Fruit fly (Drosophila melanogaster): ENCODE data around the gene CG45676.

The CG45676 gene

dm6 chr3R:11456539-11456938 lies 37.9 kb downstream of the CG45676 start:
- no peak for TF ChIP-seq CG13204 (GFP tag; optimal IDR thresholded peaks at IDR 0.05)
- TF ChIP-seq CG32121 (GFP tag; IDR thresholded peaks at IDR 0.05), result no peak
- TF ChIP-seq Pif1B (GFP tag; optimal IDR thresholded peaks at IDR 0.05), result no peak
- no peak for TF ChIP-seq D1 (tag; optimal IDR thresholded peaks at IDR 0.05)
- no peak for TF ChIP-seq fd96Ca (GFP tag; IDR thresholded peaks at IDR 0.05)
- TF ChIP-seq gl (tag; optimal IDR thresholded peaks at IDR 0.05), result no peak
- TF ChIP-seq CG8159 (tag; optimal IDR thresholded peaks at IDR 0.05), result peak; percentile 39
- TF ChIP-seq Snoo (tag; optimal IDR thresholded peaks at IDR 0.05), result peak; percentile 58
- no peak for TF ChIP-seq CG17806 (tag; optimal IDR thresholded peaks at IDR 0.05)
- TF ChIP-seq EcR (GFP tag; optimal IDR thresholded peaks at IDR 0.05), result no peak
- TF ChIP-seq Ets98B (GFP tag; IDR thresholded peaks at IDR 0.05), result no peak
- no peak for TF ChIP-seq CG34367 (tag; optimal IDR thresholded peaks at IDR 0.05)
- no peak for TF ChIP-seq CG10348 (GFP tag; IDR thresholded peaks at IDR 0.05)
- TF ChIP-seq CG14655 (GFP tag; optimal IDR thresholded peaks at IDR 0.05), result no peak
- peak; percentile 28 for TF ChIP-seq CG15710 (tag; optimal IDR thresholded peaks at IDR 0.05)
- no peak for TF ChIP-seq rn (GFP tag; IDR thresholded peaks at IDR 0.05)
- no peak for TF ChIP-seq CG9948 (tag; optimal IDR thresholded peaks at IDR 0.05)
- TF ChIP-seq CG12605 (GFP tag; IDR thresholded peaks at IDR 0.05), result no peak
- TF ChIP-seq CG8301 (tag; optimal IDR thresholded peaks at IDR 0.05), result no peak
- no peak for TF ChIP-seq CG4496 (GFP tag; IDR thresholded peaks at IDR 0.05)
- TF ChIP-seq Pif1A (GFP tag; optimal IDR thresholded peaks at IDR 0.05), result peak; percentile 36

- no peak for TF ChIP-seq CG8301 (tag; optimal IDR thresholded peaks at IDR 0.05)
- no peak for TF ChIP-seq CG12605 (GFP tag; IDR thresholded peaks at IDR 0.05)
- no peak for TF ChIP-seq Pif1A (GFP tag; optimal IDR thresholded peaks at IDR 0.05)
- TF ChIP-seq Pif1B (GFP tag; optimal IDR thresholded peaks at IDR 0.05), result no peak
- TF ChIP-seq rn (GFP tag; IDR thresholded peaks at IDR 0.05), result no peak
- no peak for TF ChIP-seq CG4496 (GFP tag; IDR thresholded peaks at IDR 0.05)
- TF ChIP-seq fd96Ca (GFP tag; IDR thresholded peaks at IDR 0.05), result no peak
- no peak for TF ChIP-seq D1 (tag; optimal IDR thresholded peaks at IDR 0.05)
- no peak for TF ChIP-seq CG10348 (GFP tag; IDR thresholded peaks at IDR 0.05)
- no peak for TF ChIP-seq CG13204 (GFP tag; optimal IDR thresholded peaks at IDR 0.05)
- TF ChIP-seq EcR (GFP tag; optimal IDR thresholded peaks at IDR 0.05), result no peak
- no peak for TF ChIP-seq CG14655 (GFP tag; optimal IDR thresholded peaks at IDR 0.05)
- TF ChIP-seq CG8159 (tag; optimal IDR thresholded peaks at IDR 0.05), result no peak
These were observed 38.6 kb downstream of the CG45676 start for dm6 chr3R:11457286-11457685.

- TF ChIP-seq fd96Ca (GFP tag; IDR thresholded peaks at IDR 0.05) (0 out of 3 replicates have a peak, but pooled peaks have one; percentile 16), CG8159 (tag; optimal IDR thresholded peaks at IDR 0.05) (no peak), CG12605 (GFP tag; IDR thresholded peaks at IDR 0.05) (no peak)
These were observed 39.6 kb downstream of the CG45676 start for dm6 chr3R:11458022-11458850.

- no peak for TF ChIP-seq Pif1A (GFP tag; optimal IDR thresholded peaks at IDR 0.05)
- no peak for TF ChIP-seq CG32121 (GFP tag; IDR thresholded peaks at IDR 0.05)
These were observed 40.1 kb downstream of the CG45676 start for dm6 chr3R:11458851-11459175.

- TF ChIP-seq CG8159 (tag; optimal IDR thresholded peaks at IDR 0.05), result no peak
- no peak for TF ChIP-seq CG32121 (GFP tag; IDR thresholded peaks at IDR 0.05)
- TF ChIP-seq CG9948 (tag; optimal IDR thresholded peaks at IDR 0.05), result no peak
- no peak for TF ChIP-seq CG10348 (GFP tag; IDR thresholded peaks at IDR 0.05)
- TF ChIP-seq CG17806 (tag; optimal IDR thresholded peaks at IDR 0.05), result no peak
- no peak for TF ChIP-seq Ets98B (GFP tag; IDR thresholded peaks at IDR 0.05)
- no peak for TF ChIP-seq Snoo (tag; optimal IDR thresholded peaks at IDR 0.05)
- TF ChIP-seq Pif1B (GFP tag; optimal IDR thresholded peaks at IDR 0.05), result no peak
- no peak for TF ChIP-seq CG8301 (tag; optimal IDR thresholded peaks at IDR 0.05)
- TF ChIP-seq CG15710 (tag; optimal IDR thresholded peaks at IDR 0.05), result no peak
- no peak for TF ChIP-seq CG14655 (GFP tag; optimal IDR thresholded peaks at IDR 0.05)
- no peak for TF ChIP-seq CG13204 (GFP tag; optimal IDR thresholded peaks at IDR 0.05)
- no peak for TF ChIP-seq fd96Ca (GFP tag; IDR thresholded peaks at IDR 0.05)
- TF ChIP-seq D1 (tag; optimal IDR thresholded peaks at IDR 0.05), result no peak
- TF ChIP-seq Pif1A (GFP tag; optimal IDR thresholded peaks at IDR 0.05), result no peak
- no peak for TF ChIP-seq CG34367 (tag; optimal IDR thresholded peaks at IDR 0.05)
- TF ChIP-seq EcR (GFP tag; optimal IDR thresholded peaks at IDR 0.05), result no peak
- no peak for TF ChIP-seq rn (GFP tag; IDR thresholded peaks at IDR 0.05)
- TF ChIP-seq gl (tag; optimal IDR thresholded peaks at IDR 0.05), result no peak
These were observed 42.0 kb downstream of the CG45676 start, which contains the start of gene PGRP-LB for dm6 chr3R:11460502-11461358. Gene PGRP-LB, minus strand, starts transcription at chr3R:11460552.

- TF ChIP-seq CG4496 (GFP tag; IDR thresholded peaks at IDR 0.05) (no peak), CG17806 (tag; optimal IDR thresholded peaks at IDR 0.05) (no peak), fd96Ca (GFP tag; IDR thresholded peaks at IDR 0.05) (no peak), CG15710 (tag; optimal IDR thresholded peaks at IDR 0.05) (no peak), Snoo (tag; optimal IDR thresholded peaks at IDR 0.05) (no peak), CG13204 (GFP tag; optimal IDR thresholded peaks at IDR 0.05) (no peak), rn (GFP tag; IDR thresholded peaks at IDR 0.05) (no peak), CG34367 (tag; optimal IDR thresholded peaks at IDR 0.05) (no peak)
These were observed 49.1 kb downstream of the CG45676 start for dm6 chr3R:11467812-11468211.
